Fruit fly (Drosophila melanogaster): ENCODE measurements around the gene CG43345.

Gene CG43345

DNA sequence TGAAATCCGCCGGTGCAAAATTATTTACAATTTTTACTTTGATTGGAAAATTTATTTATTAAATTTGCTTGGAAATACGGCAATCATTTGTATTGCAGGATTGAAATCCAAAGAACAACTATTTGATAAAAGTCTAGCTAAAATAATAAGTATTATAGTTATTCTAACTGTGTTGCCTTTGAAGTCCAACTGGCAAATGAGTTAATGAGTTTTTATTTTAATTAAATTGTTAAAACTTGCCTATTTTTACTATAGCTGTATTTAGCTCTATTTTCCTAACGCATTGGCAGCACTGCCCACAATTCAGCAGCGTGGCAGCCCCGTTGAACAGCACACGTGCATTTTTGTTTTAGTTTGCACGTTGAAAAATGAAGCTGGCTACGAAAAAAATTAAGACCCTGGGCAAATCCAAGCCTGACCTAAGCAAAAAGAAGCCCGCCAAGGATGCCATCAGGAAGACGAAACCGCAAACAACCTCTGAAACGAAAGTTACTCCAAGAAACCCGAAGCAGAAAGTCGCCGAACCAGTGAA, 5.0 kb downstream of the CG43345 start, which contains the start of gene Noc2 (continued):
- TF ChIP-seq brk (GFP tag; optimal IDR thresholded peaks at IDR 0.05) (no peak), ey (GFP tag; optimal IDR thresholded peaks at IDR 0.05) (peak; percentile 46), dl (GFP tag; optimal IDR thresholded peaks at IDR 0.05; ENCODE audit: insufficient read depth in 1 of 2, partially characterized antibody in 2 of 2) (no peak), tai (GFP tag; optimal IDR thresholded peaks at IDR 0.05) (no peak), Hr78 (GFP tag; optimal IDR thresholded peaks at IDR 0.05) (no peak), usp (GFP tag; optimal IDR thresholded peaks at IDR 0.05) (no peak), HLH106 (tag; optimal IDR thresholded peaks at IDR 0.05) (peak; percentile 59), Hnf4 (GFP tag; optimal IDR thresholded peaks at IDR 0.05) (peak; percentile 21)

DNA sequence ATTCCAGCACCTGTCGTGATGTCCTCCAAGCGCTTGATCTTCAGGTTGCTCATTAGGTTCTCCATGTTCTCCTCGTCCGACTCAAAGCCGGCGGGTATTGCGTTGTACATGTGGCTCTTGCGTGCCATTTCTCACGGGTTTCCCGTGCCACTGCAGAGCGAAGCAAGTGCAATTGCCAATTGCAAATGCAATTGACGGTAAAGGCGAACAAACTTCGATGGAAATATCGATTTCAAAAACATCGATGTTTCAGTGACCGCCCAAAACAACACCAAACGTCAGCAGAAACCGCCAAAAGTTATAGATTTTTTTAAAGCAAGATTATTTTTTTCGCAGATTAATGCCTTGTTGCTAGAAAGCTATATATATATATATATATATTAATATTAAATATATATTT, 5.5 kb downstream of the CG43345 start, which contains the start of gene Nbr:
TSS of gene Nbr (minus strand) at position 209 of the 400 bp plus-strand sequence.
- peak; percentile 49 for TF ChIP-seq Hr83 (GFP tag; optimal IDR thresholded peaks at IDR 0.05; ENCODE audit: poor library complexity, severe bottlenecking)
- TF ChIP-seq ey (GFP tag; optimal IDR thresholded peaks at IDR 0.05) = no peak
- TF ChIP-seq Dif (GFP tag; optimal IDR thresholded peaks at IDR 0.05; ENCODE audit: partially characterized antibody) = peak; percentile 58
- no peak for TF ChIP-seq Rel (GFP tag; optimal IDR thresholded peaks at IDR 0.05)
- peak; percentile 13 for TF ChIP-seq Rel (tag; optimal IDR thresholded peaks at IDR 0.05)
- peak; percentile 35 for TF ChIP-seq rgr (GFP tag; optimal IDR thresholded peaks at IDR 0.05)

DNA sequence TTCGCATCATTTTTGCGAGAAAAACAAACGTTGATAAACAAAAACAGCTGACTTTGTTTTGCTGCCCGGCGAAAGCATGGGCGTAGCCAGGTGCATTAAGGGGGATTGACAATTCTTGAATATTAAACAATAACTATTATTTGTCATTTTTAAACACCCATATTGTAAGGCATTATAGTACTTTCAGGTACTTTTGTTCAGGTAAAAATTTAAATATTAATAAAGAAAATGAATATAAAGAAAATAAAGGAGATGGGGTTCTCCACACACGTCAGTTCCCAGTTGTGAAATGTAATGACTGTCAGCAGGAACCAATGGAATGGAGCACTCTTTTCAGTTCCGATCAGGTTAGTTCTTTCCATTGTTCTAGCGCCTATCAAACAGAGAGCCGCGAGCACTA, 9.8 kb downstream of the CG43345 start, which contains the start of the genes Coq3 and Pld3:
TSS of gene Coq3 (minus strand) at position 58 of the 400 bp plus-strand sequence.
TSS of gene Pld3 (plus strand) at position 294 of the 400 bp plus-strand sequence.
- TF ChIP-seq CG32264 (GFP tag; optimal IDR thresholded peaks at IDR 0.05) (peak; percentile 73), psq (GFP tag; optimal IDR thresholded peaks at IDR 0.05) (peak; percentile 93), woc (GFP tag; optimal IDR thresholded peaks at IDR 0.05) (peak; percentile 77), Abd-B (GFP tag; optimal IDR thresholded peaks at IDR 0.05) (no peak), Hr83 (GFP tag; optimal IDR thresholded peaks at IDR 0.05; ENCODE audit: poor library complexity, severe bottlenecking) (peak; percentile 85), Jra (GFP tag; optimal IDR thresholded peaks at IDR 0.05) (peak; percentile 92), CrebA (GFP tag; optimal IDR thresholded peaks at IDR 0.05; ENCODE audit: borderline replicate concordance) (no peak), Mio (GFP tag; optimal IDR thresholded peaks at IDR 0.05) (peak; percentile 72), h (GFP tag; optimal IDR thresholded peaks at IDR 0.05) (peak; percentile 96), Sp1 (GFP tag; optimal IDR thresholded peaks at IDR 0.05) (peak; percentile 95), N (GFP tag; optimal IDR thresholded peaks at IDR 0.05) (no peak), tai (GFP tag; optimal IDR thresholded peaks at IDR 0.05) (no peak), usp (GFP tag; optimal IDR thresholded peaks at IDR 0.05) (no peak), sv (GFP tag; optimal IDR thresholded peaks at IDR 0.05) (peak; percentile 79), jim (GFP tag; optimal IDR thresholded peaks at IDR 0.05) (no peak), sage (GFP tag; optimal IDR thresholded peaks at IDR 0.05) (no peak), foxo (GFP tag; optimal IDR thresholded peaks at IDR 0.05) (peak; percentile 81 to 98), br (GFP tag; optimal IDR thresholded peaks at IDR 0.05) (peak; percentile 93), ey (GFP tag; optimal IDR thresholded peaks at IDR 0.05) (peak; percentile 94), dmrt93B (GFP tag; optimal IDR thresholded peaks at IDR 0.05) (peak; percentile 82), Hr78 (GFP tag; optimal IDR thresholded peaks at IDR 0.05) (no peak), rgr (GFP tag; optimal IDR thresholded peaks at IDR 0.05) (peak; percentile 97), Dfd (GFP tag; optimal IDR thresholded peaks at IDR 0.05) (no peak), HLH106 (tag; optimal IDR thresholded peaks at IDR 0.05) (peak; percentile 96), dsf (GFP tag; optimal IDR thresholded peaks at IDR 0.05; ENCODE audit: borderline replicate concordance) (peak; percentile 89), lola (GFP tag; optimal IDR thresholded peaks at IDR 0.05) (no peak), Vsx2 (GFP tag; optimal IDR thresholded peaks at IDR 0.05; ENCODE audit: partially characterized antibody) (no peak), CG9705 (GFP tag; optimal IDR thresholded peaks at IDR 0.05) (peak; percentile 91), brk (GFP tag; optimal IDR thresholded peaks at IDR 0.05) (no peak), dl (GFP tag; optimal IDR thresholded peaks at IDR 0.05; ENCODE audit: insufficient read depth in 1 of 2, partially characterized antibody in 2 of 2) (no peak), OdsH (GFP tag; optimal IDR thresholded peaks at IDR 0.05) (peak; percentile 94), Dif (GFP tag; optimal IDR thresholded peaks at IDR 0.05; ENCODE audit: partially characterized antibody) (no peak), pan (optimal IDR thresholded peaks at IDR 0.05) (no peak), Myc (optimal IDR thresholded peaks at IDR 0.05) (no peak), GATAd (GFP tag; optimal IDR thresholded peaks at IDR 0.05) (no peak), Hnf4 (GFP tag; optimal IDR thresholded peaks at IDR 0.05) (peak; percentile 97), fru (GFP tag; optimal IDR thresholded peaks at IDR 0.05) (peak; percentile 94), Rel (GFP tag; optimal IDR thresholded peaks at IDR 0.05) (no peak), Rel (tag; optimal IDR thresholded peaks at IDR 0.05) (peak; percentile 83)
